Worm (Caenorhabditis elegans): ENCODE measurements around the gene bath-27.

Gene bath-27

DNA sequence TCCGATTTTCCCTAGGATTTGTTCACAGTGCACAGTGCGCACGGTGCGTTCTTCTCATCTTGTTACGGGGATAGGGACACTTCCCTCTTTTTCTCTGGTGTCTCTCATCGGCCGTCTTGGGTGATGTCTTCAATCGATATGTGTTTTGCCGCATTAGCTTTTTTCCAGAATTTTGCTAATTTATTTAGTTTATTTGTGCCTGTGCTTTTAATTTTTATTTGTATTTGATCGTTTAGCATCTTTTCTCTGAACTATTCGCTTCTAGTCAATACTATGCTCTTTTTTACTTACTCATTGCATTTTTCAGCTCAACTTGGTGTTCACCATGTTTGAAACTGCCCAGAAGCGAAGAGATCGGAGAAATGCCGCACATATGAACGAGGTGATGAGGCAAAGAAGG, 18.7 kb upstream of the bath-27 start, which contains the start of gene F14D2.5:
Gene F14D2.5, plus strand, starts transcription at position 301 of the 400 bp plus-strand sequence.
- no peak for TF ChIP-seq C38D4.7 (GFP tag; optimal IDR thresholded peaks at IDR 0.05)
- no peak for TF ChIP-seq ref-2 (tag; optimal IDR thresholded peaks at IDR 0.05)
- no peak for TF ChIP-seq tbx-2 (tag; optimal IDR thresholded peaks at IDR 0.05)
- no peak for TF ChIP-seq mec-3 (tag; optimal IDR thresholded peaks at IDR 0.05; ENCODE audit: borderline replicate concordance)
- no peak for TF ChIP-seq F13H6.1 (tag; optimal IDR thresholded peaks at IDR 0.05)
- TF ChIP-seq unc-86 (tag; optimal IDR thresholded peaks at IDR 0.05): no peak
- no peak for TF ChIP-seq unc-42 (tag; optimal IDR thresholded peaks at IDR 0.05)
- TF ChIP-seq dmd-4 (tag; optimal IDR thresholded peaks at IDR 0.05; ENCODE audit: borderline replicate concordance): no peak
- TF ChIP-seq nhr-232 (tag; optimal IDR thresholded peaks at IDR 0.05): no peak
- TF ChIP-seq fkh-6 (tag; optimal IDR thresholded peaks at IDR 0.05): no peak
- TF ChIP-seq sox-4 (tag; optimal IDR thresholded peaks at IDR 0.05): no peak
- TF ChIP-seq ceh-18 (tag; optimal IDR thresholded peaks at IDR 0.05): no peak

DNA sequence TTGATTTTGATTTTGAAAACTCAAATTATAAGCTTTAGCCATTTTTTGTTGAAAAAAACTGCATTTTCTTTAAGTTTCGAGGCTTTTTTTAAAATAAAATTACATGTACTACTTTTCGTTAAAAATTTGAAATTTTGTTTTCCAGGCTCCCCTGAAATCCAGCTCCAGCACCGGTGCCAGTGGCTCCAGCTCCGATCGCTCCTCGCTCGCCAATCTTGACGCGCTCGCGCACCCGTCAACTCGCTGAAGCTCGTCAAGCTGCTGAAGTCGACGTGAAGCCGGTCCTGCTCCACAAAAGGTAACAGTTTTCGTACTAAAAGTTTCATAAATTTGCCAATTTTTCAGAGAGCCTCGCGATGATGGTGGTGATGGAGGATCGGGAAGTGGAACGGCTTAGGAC, 18.1 kb upstream of the bath-27 start:
- TF ChIP-seq ceh-6 (GFP tag; optimal IDR thresholded peaks at IDR 0.05) (no peak), C38D4.7 (GFP tag; optimal IDR thresholded peaks at IDR 0.05) (no peak), dmd-4 (tag; optimal IDR thresholded peaks at IDR 0.05; ENCODE audit: borderline replicate concordance) (no peak), ref-2 (tag; optimal IDR thresholded peaks at IDR 0.05) (no peak), ceh-31 (tag; optimal IDR thresholded peaks at IDR 0.05) (no peak), nhr-232 (tag; optimal IDR thresholded peaks at IDR 0.05) (no peak), pqm-1 (tag; optimal IDR thresholded peaks at IDR 0.05) (no peak), unc-86 (tag; optimal IDR thresholded peaks at IDR 0.05) (no peak), lim-6 (tag; optimal IDR thresholded peaks at IDR 0.05) (no peak), gmeb-2 (tag; optimal IDR thresholded peaks at IDR 0.05) (no peak)

DNA sequence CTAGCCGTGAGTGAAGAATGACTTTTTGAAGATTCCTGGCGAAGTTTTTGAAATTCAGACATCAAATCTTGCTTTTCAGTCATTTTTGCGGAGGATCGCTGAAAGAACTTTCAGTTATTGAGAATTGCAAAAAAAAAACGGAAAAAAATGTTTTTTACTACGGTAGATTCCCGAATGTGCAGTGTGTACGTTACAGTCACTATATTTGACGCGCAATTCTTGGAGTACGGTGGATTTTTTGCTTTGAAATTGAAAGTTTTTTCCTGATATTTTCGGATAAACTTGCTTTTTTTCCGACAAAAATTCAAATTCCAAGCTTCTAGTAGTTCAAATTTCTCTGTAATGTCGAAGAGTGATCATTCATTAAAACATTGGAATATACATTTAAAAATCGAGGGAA, 16.9 kb upstream of the bath-27 start, which contains the start of gene F14D2.11:
Gene F14D2.11, minus strand, starts transcription at position 101 of the 400 bp plus-strand sequence.
- TF ChIP-seq hlh-6 (tag; optimal IDR thresholded peaks at IDR 0.05) (no peak), ceh-9 (tag; optimal IDR thresholded peaks at IDR 0.05) (no peak), fkh-6 (tag; optimal IDR thresholded peaks at IDR 0.05) (no peak), ceh-31 (tag; optimal IDR thresholded peaks at IDR 0.05) (no peak), nfya-1 (tag; optimal IDR thresholded peaks at IDR 0.05) (no peak), ahr-1 (tag; optimal IDR thresholded peaks at IDR 0.05) (no peak), ceh-6 (GFP tag; optimal IDR thresholded peaks at IDR 0.05) (no peak)

- TF ChIP-seq unc-86 (tag; optimal IDR thresholded peaks at IDR 0.05) (no peak), ceh-6 (GFP tag; optimal IDR thresholded peaks at IDR 0.05) (no peak), ceh-45 (GFP tag; IDR thresholded peaks at IDR 0.05) (no peak), ceh-31 (tag; optimal IDR thresholded peaks at IDR 0.05) (no peak), unc-55 (GFP tag; optimal IDR thresholded peaks at IDR 0.05) (no peak), ceh-18 (tag; optimal IDR thresholded peaks at IDR 0.05) (no peak), mec-3 (tag; optimal IDR thresholded peaks at IDR 0.05; ENCODE audit: borderline replicate concordance) (no peak), fkh-10 (GFP tag; optimal IDR thresholded peaks at IDR 0.05) (no peak), pag-3 (tag; optimal IDR thresholded peaks at IDR 0.05; ENCODE audit: borderline replicate concordance) (no peak), lim-6 (tag; optimal IDR thresholded peaks at IDR 0.05) (no peak), ahr-1 (tag; optimal IDR thresholded peaks at IDR 0.05) (no peak), lin-11 (tag; optimal IDR thresholded peaks at IDR 0.05) (no peak), pros-1 (tag; optimal IDR thresholded peaks at IDR 0.05) (no peak), ttx-3 (tag; optimal IDR thresholded peaks at IDR 0.05) (no peak), hlh-8 (tag; optimal IDR thresholded peaks at IDR 0.05) (no peak)
These were observed 15.2 kb upstream of the bath-27 start, which contains the start of gene F14D2.15 for ce11 chrII:3343714-3344113. Gene F14D2.15, minus strand, starts transcription at chrII:3343814.

- TF ChIP-seq sdc-2 (tag; optimal IDR thresholded peaks at IDR 0.05) (no peak), ceh-30 (tag; optimal IDR thresholded peaks at IDR 0.05) (no peak), nhr-11 (tag; optimal IDR thresholded peaks at IDR 0.05) (no peak), ahr-1 (tag; optimal IDR thresholded peaks at IDR 0.05) (no peak), lim-6 (tag; optimal IDR thresholded peaks at IDR 0.05) (no peak), dmd-4 (tag; optimal IDR thresholded peaks at IDR 0.05; ENCODE audit: borderline replicate concordance) (no peak)
These were observed 14.0 kb upstream of the bath-27 start, which contains the start of gene bath-28 for ce11 chrII:3344917-3345316. Gene bath-28, minus strand, starts transcription at chrII:3344967.

All from whole organism, late embryonic.